Fruit fly (Drosophila melanogaster) whole organism, wandering third instar larva: ENCODE data around the gene CG5435.

ENCODE experiments used
- Abd-B ChIP-seq: fragments of >200 bp; optimal IDR thresholded peaks from 2 replicates; lab custom pipeline; 2017; ENCODE audit warnings: missing biosample characterization, missing genetic modification characterization
- Hr78 ChIP-seq: fragments of >200 bp; optimal IDR thresholded peaks from 2 replicates; lab custom pipeline; 2017; ENCODE audit warnings: missing biosample characterization, missing genetic modification characterization
- Hr83 ChIP-seq: fragments of 200-300 bp; sonication (Bioruptor generic); optimal IDR thresholded peaks from 2 replicates; lab custom pipeline; 2016; ENCODE audit warnings: missing biosample characterization, mild to moderate bottlenecking, missing genetic modification characterization, moderate library complexity; ENCODE audit not compliant: poor library complexity, severe bottlenecking
- Sp1 ChIP-seq: fragments of 200-800 bp; sonication (Bioruptor generic); optimal IDR thresholded peaks from 3 replicates; lab custom pipeline; 2019; ENCODE audit warnings: missing biosample characterization, mild to moderate bottlenecking, missing genetic modification characterization, moderate library complexity
- br ChIP-seq: fragments of 200-800 bp; sonication (Bioruptor generic); optimal IDR thresholded peaks from 2 replicates; lab custom pipeline; 2016; ENCODE audit warnings: missing biosample characterization, missing genetic modification characterization
- lola ChIP-seq: fragments of >200 bp; optimal IDR thresholded peaks from 2 replicates; lab custom pipeline; 2017; ENCODE audit warnings: missing biosample characterization, missing genetic modification characterization
- pan ChIP-seq: fragments of >200 bp; optimal IDR thresholded peaks from 2 replicates; lab custom pipeline; 2017
- psq ChIP-seq: fragments of 200-800 bp; sonication (Bioruptor generic); optimal IDR thresholded peaks from 3 replicates; lab custom pipeline; 2017; ENCODE audit warnings: missing biosample characterization, mild to moderate bottlenecking, missing genetic modification characterization, moderate library complexity
- usp ChIP-seq: fragments of >200 bp; optimal IDR thresholded peaks from 2 replicates; lab custom pipeline; 2017; ENCODE audit warnings: missing biosample characterization, missing genetic modification characterization

DNA sequence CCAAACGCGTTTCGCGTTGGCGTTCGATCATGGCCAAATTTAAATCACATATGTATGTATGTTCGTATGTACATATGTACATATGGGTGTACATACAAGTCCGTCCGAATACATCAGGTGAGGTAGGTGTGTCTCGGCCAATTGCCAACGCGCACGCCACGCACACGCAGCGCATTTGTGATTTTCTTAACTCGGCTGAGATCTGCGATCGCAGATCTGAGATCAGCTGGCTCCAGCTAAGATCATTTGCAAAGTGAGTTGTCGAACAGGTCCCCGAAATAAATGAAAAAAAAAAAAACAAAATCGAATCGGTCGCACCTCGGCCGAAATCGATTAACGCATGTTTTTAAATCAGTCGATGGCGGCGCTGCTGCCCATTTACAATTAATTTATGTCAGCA, 38.5 kb upstream of the CG5435 start:
- TF ChIP-seq br (GFP tag; lab: Kevin White, UChicago) (no peak), Sp1 (GFP tag; lab: Kevin White, UChicago) (no peak), pan (lab: Kevin White, UChicago) (no peak), lola (no peak), Abd-B (GFP tag; lab: Kevin White, UChicago) (no peak), psq (GFP tag; lab: Kevin White, UChicago) (no peak), usp (GFP tag; lab: Kevin White, UChicago) (no peak), Hr83 (no peak), Hr78 (GFP tag; lab: Kevin White, UChicago) (no peak)
